Fruit fly (Drosophila melanogaster): ENCODE data around the gene CG13877.
A peak's percentile ranks its signal among the peaks of the same experiment; 100 is the strongest.

The CG13877 gene

dm6 chr3L:184251-184650 is 33.6 kb upstream of the CG13877 start, which contains the start of the genes CG34140, Mkp and Mtch (continued):
- TF ChIP-seq esg (GFP tag; conservative IDR thresholded peaks at IDR 0.05) (peak; percentile 76), sna (GFP tag; IDR thresholded peaks at IDR 0.05; ENCODE audit: partially characterized antibody) (peak; percentile 97), otp (GFP tag; IDR thresholded peaks at IDR 0.05) (peak; percentile 49; the same call in 1 of the 3 replicates), CG6854 (GFP tag; optimal IDR thresholded peaks at IDR 0.05) (no peak), Nf-YB (GFP tag; optimal IDR thresholded peaks at IDR 0.05) (peak; percentile 64), zfh1 (GFP tag; IDR thresholded peaks at IDR 0.05) (peak; percentile 74), CG11085 (GFP tag; IDR thresholded peaks at IDR 0.05) (peak; percentile 65), trem (tag; optimal IDR thresholded peaks at IDR 0.05) (peak; percentile 92), CG1529 (GFP tag; optimal IDR thresholded peaks at IDR 0.05) (no peak), Ada2b (GFP tag; IDR thresholded peaks at IDR 0.05) (peak; percentile 73), Xrp1 (GFP tag; IDR thresholded peaks at IDR 0.05) (peak; percentile 90), Doc3 (GFP tag; IDR thresholded peaks at IDR 0.05; ENCODE audit: partially characterized antibody) (peak; percentile 97), dati (GFP tag; IDR thresholded peaks at IDR 0.05) (no peak), CG32532 (GFP tag; IDR thresholded peaks at IDR 0.05) (peak; percentile 91), h (optimal IDR thresholded peaks at IDR 0.05) (no peak), tio (GFP tag; optimal IDR thresholded peaks at IDR 0.05) (no peak), Adf1 (GFP tag; IDR thresholded peaks at IDR 0.05) (peak; percentile 60), Dll (GFP tag; IDR thresholded peaks at IDR 0.05; ENCODE audit: partially characterized antibody) (peak; percentile 98), gce (GFP tag; IDR thresholded peaks at IDR 0.05) (0 out of 3 replicates have a peak, but pooled peaks have one; percentile 7), TFAM (GFP tag; optimal IDR thresholded peaks at IDR 0.05) (no peak), CG5245 (GFP tag; optimal IDR thresholded peaks at IDR 0.05) (peak; percentile 69), mirr (GFP tag; optimal IDR thresholded peaks at IDR 0.05) (no peak), cwo (GFP tag; optimal IDR thresholded peaks at IDR 0.05) (no peak), CG10147 (GFP tag; optimal IDR thresholded peaks at IDR 0.05) (no peak), zfh2 (GFP tag; optimal IDR thresholded peaks at IDR 0.05) (peak; percentile 89), CG12071 (GFP tag; optimal IDR thresholded peaks at IDR 0.05) (no peak), B-H1 (GFP tag; IDR thresholded peaks at IDR 0.05) (no peak; the same call in 2 of the 3 replicates), pan (optimal IDR thresholded peaks at IDR 0.05) (no peak), pan (GFP tag; optimal IDR thresholded peaks at IDR 0.05 in 1 of 2, IDR thresholded peaks at IDR 0.05 in 1 of 2) (peak in 1 of 2 experiments; percentile 80), NfI (GFP tag; optimal IDR thresholded peaks at IDR 0.05) (peak; percentile 81), pho (GFP tag; optimal IDR thresholded peaks at IDR 0.05) (peak; percentile 91), CG1602 (GFP tag; optimal IDR thresholded peaks at IDR 0.05) (peak; percentile 86), H2.0 (GFP tag; IDR thresholded peaks at IDR 0.05) (peak; percentile 76), CG10462 (GFP tag; optimal IDR thresholded peaks at IDR 0.05) (peak; percentile 86), CG4730 (GFP tag; IDR thresholded peaks at IDR 0.05) (peak; percentile 65), slp2 (GFP tag; optimal IDR thresholded peaks at IDR 0.05) (peak; percentile 70), CG14050 (GFP tag; IDR thresholded peaks at IDR 0.05) (peak; percentile 70; the same call in 2 of the 3 replicates), Sry-β (GFP tag; optimal IDR thresholded peaks at IDR 0.05) (peak; percentile 3), Opbp (GFP tag; IDR thresholded peaks at IDR 0.05; ENCODE audit: partially characterized antibody) (peak; percentile 82), btn (GFP tag; optimal IDR thresholded peaks at IDR 0.05) (peak; percentile 14), CG18599 (GFP tag; optimal IDR thresholded peaks at IDR 0.05) (peak; percentile 88), fd64A (GFP tag; optimal IDR thresholded peaks at IDR 0.05) (no peak), tgo (GFP tag; IDR thresholded peaks at IDR 0.05) (peak; percentile 70), dpn (GFP tag; optimal IDR thresholded peaks at IDR 0.05) (peak; percentile 91), nerfin-2 (GFP tag; IDR thresholded peaks at IDR 0.05; ENCODE audit: partially characterized antibody) (peak; percentile 81), grau (tag; optimal IDR thresholded peaks at IDR 0.05) (no peak), lmd (GFP tag; IDR thresholded peaks at IDR 0.05) (peak; percentile 71), CG12219 (GFP tag; optimal IDR thresholded peaks at IDR 0.05) (no peak), knrl (GFP tag; IDR thresholded peaks at IDR 0.05; ENCODE audit: partially characterized antibody) (peak; percentile 97), twi (tag; optimal IDR thresholded peaks at IDR 0.05) (no peak), Gsc (GFP tag; IDR thresholded peaks at IDR 0.05) (no peak), CG17802 (tag; optimal IDR thresholded peaks at IDR 0.05) (peak; percentile 14)
